Worm (Caenorhabditis elegans): ENCODE results near the gene R151.1.

DNA sequence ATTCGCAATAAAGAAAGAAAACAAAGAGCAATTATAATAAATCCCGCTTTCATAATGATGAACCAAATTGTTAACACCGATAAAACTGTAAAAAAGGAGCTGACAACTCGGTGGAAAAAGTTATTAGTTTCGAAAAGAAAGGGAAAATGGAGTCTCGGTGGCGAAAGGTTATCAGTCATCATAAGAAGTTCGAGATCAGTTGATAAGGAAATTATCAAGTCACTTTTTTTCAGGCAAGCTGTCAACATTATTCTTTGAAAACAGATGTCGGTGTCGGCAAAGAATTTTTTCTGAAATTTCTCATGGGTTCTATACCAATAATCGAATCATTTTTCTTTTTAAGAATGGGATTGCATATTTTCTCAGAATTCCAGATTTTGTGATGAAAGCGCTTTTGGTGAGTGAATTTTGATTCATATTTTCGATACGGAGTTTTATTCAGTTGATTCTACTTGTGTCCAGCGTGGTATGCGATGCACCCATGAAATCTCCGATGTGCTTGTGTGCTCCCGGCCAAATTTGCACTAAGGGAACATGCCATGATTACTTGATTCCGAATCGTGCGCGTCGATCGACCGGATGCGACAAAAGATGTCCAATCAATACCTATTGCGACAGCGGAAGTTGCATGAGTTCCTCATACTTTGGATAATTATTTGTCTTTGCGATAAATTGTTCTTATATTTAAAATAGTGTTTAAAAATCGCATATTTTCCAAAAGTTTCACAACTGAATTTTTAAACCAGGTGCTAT is 27.9 kb upstream of the R151.1 start, which contains the start of the genes F37C12.21 and F37C12.10:
- TF ChIP-seq pha-4 (tag; optimal IDR thresholded peaks at IDR 0.05): no peak
- TF ChIP-seq dve-1 (tag; optimal IDR thresholded peaks at IDR 0.05): no peak
- TF ChIP-seq fkh-6 (tag; optimal IDR thresholded peaks at IDR 0.05): no peak
- TF ChIP-seq ceh-45 (GFP tag; IDR thresholded peaks at IDR 0.05): no peak
- TF ChIP-seq ceh-9 (tag; optimal IDR thresholded peaks at IDR 0.05): no peak
- TF ChIP-seq zip-5 (tag; optimal IDR thresholded peaks at IDR 0.05): no peak

Measured in whole organism, late embryonic.